Worm (Caenorhabditis elegans) whole organism, early embryonic: Measurements from ENCODE around the gene vps-32.1.

ENCODE experiments used
- B0310.2 ChIP-seq: sonication (generic microtip); optimal IDR thresholded peaks from 2 replicates; lab custom pipeline; 2016; ENCODE audit warnings: mild to moderate bottlenecking, missing genetic modification characterization, missing compliant biosample characterization
- F13C5.2 ChIP-seq: sonication (generic microtip); optimal IDR thresholded peaks from 2 replicates; lab custom pipeline; 2017; ENCODE audit warnings: mild to moderate bottlenecking, missing genetic modification characterization, inconsistent platforms, missing compliant biosample characterization
- aly-1 ChIP-seq: sonication (generic microtip); optimal IDR thresholded peaks from 2 replicates; lab custom pipeline; 2016; ENCODE audit warnings: missing genetic modification characterization, missing compliant biosample characterization
- ama-1 ChIP-seq: fragments of 150-350 bp; optimal IDR thresholded peaks from 2 replicates; lab custom pipeline; 2014
- ceh-13 ChIP-seq: fragments of 200-800 bp; sonication (Bioruptor generic); optimal IDR thresholded peaks from 2 replicates; lab custom pipeline; 2018; ENCODE audit warnings: mild to moderate bottlenecking, missing genetic modification characterization, missing compliant biosample characterization
- ceh-36 ChIP-seq: sonication (generic microtip); optimal IDR thresholded peaks from 2 replicates; lab custom pipeline; 2016; ENCODE audit warnings: missing genetic modification characterization, inconsistent platforms, missing compliant biosample characterization
- ets-7 ChIP-seq: sonication (generic microtip); optimal IDR thresholded peaks from 2 replicates; lab custom pipeline; 2016; ENCODE audit warnings: missing genotype, missing genetic modification characterization, missing compliant biosample characterization
- flt-1 ChIP-seq: fragments of 200-800 bp; sonication (Bioruptor generic); IDR thresholded peaks from 2 replicates; pipeline ENCODE4 v1.3.6; 2022; ENCODE audit warnings: missing genetic modification characterization, missing compliant biosample characterization
- hmbx-1 ChIP-seq: sonication (generic microtip); optimal IDR thresholded peaks from 2 replicates; lab custom pipeline; 2016; ENCODE audit warnings: mild to moderate bottlenecking, missing genetic modification characterization, missing compliant biosample characterization
- hmg-4 ChIP-seq: fragments of 200-800 bp; sonication (Bioruptor generic); optimal IDR thresholded peaks from 2 replicates; lab custom pipeline; 2018; ENCODE audit warnings: mild to moderate bottlenecking, missing genetic modification characterization, missing compliant biosample characterization
- hnd-1 ChIP-seq: sonication (generic microtip); optimal IDR thresholded peaks from 2 replicates; lab custom pipeline; 2016; ENCODE audit warnings: missing genetic modification characterization, missing compliant biosample characterization
- pes-1 ChIP-seq: fragments of 200-800 bp; sonication (Bioruptor generic); IDR thresholded peaks from 2 replicates; pipeline ENCODE4 v1.3.6; 2022; ENCODE audit warnings: missing genetic modification reagents, missing genetic modification characterization, missing compliant biosample characterization
- scrt-1 ChIP-seq: fragments of 200-800 bp; sonication (Bioruptor generic); IDR thresholded peaks from 2 replicates; pipeline ENCODE4 v1.3.6; 2022; ENCODE audit warnings: missing genetic modification characterization, missing compliant biosample characterization
- sea-1 ChIP-seq: fragments of 200-800 bp; sonication (Bioruptor generic); conservative IDR thresholded peaks from 2 replicates; pipeline ENCODE4 v1.3.6; 2022; ENCODE audit warnings: missing genetic modification characterization, missing compliant biosample characterization
- tbx-11 ChIP-seq: fragments of 200-800 bp; sonication (Bioruptor generic); IDR thresholded peaks from 2 replicates; pipeline ENCODE4 v1.3.6; 2022; ENCODE audit warnings: missing genetic modification characterization, missing compliant biosample characterization
- tbx-37 ChIP-seq: fragments of 200-800 bp; sonication (Bioruptor generic); conservative IDR thresholded peaks from 2 replicates; pipeline ENCODE4 v1.3.6; 2022; ENCODE audit warnings: missing genetic modification reagents, missing genetic modification characterization, missing compliant biosample characterization
- tra-4 ChIP-seq: sonication (generic microtip); optimal IDR thresholded peaks from 2 replicates; lab custom pipeline; 2017; ENCODE audit warnings: missing genetic modification characterization, missing compliant biosample characterization

The vps-32.1 gene

ce11 chrII:6597507-6597906, 8.0 kb downstream of the vps-32.1 start:
- TF ChIP-seq tbx-37 (GFP tag; lab: Robert Waterston, UW) (no peak), tra-4 (tag; lab: Kevin White, UChicago) (no peak), tbx-11 (GFP tag; lab: Robert Waterston, UW) (no peak), pes-1 (GFP tag; lab: Robert Waterston, UW) (no peak), B0310.2 (tag; lab: Kevin White, UChicago) (no peak), sea-1 (GFP tag; lab: Robert Waterston, UW) (no peak), flt-1 (GFP tag; lab: Robert Waterston, UW) (no peak), hnd-1 (tag; lab: Kevin White, UChicago) (no peak), hmbx-1 (tag; lab: Kevin White, UChicago) (no peak)

ce11 chrII:6598050-6598449, 8.5 kb downstream of the vps-32.1 start, which contains the start of gene dnj-8:
TSS of gene dnj-8 (minus strand) at chrII:6598080.
- no peak for TF ChIP-seq flt-1 (GFP tag; lab: Robert Waterston, UW)
- no peak for TF ChIP-seq aly-1
- TF ChIP-seq ets-7 (tag; lab: Kevin White, UChicago) = no peak
- no peak for TF ChIP-seq hmg-4 (GFP tag; lab: Kevin White, UChicago)
- no peak for TF ChIP-seq hmbx-1 (tag; lab: Kevin White, UChicago)
- TF ChIP-seq ama-1 (lab: Kevin White, UChicago) = no peak
- no peak for TF ChIP-seq tra-4 (tag; lab: Kevin White, UChicago)

ce11 chrII:6600973-6601372, 11.5 kb downstream of the vps-32.1 start, which contains the start of gene vps-33.2:
TSS of gene vps-33.2 (plus strand) at chrII:6601216.
- no peak for TF ChIP-seq tra-4 (tag; lab: Kevin White, UChicago)
- TF ChIP-seq ets-7 (tag; lab: Kevin White, UChicago) = no peak
- no peak for TF ChIP-seq scrt-1 (GFP tag; lab: Robert Waterston, UW)
- no peak for TF ChIP-seq F13C5.2 (tag; lab: Kevin White, UChicago)
- no peak for TF ChIP-seq ceh-36 (tag; lab: Kevin White, UChicago)
- no peak for TF ChIP-seq B0310.2 (tag; lab: Kevin White, UChicago)
- TF ChIP-seq hnd-1 (tag; lab: Kevin White, UChicago) = no peak
- TF ChIP-seq ama-1 (lab: Kevin White, UChicago) = no peak

ce11 chrII:6608626-6609025, 19.1 kb downstream of the vps-32.1 start:
- no peak for TF ChIP-seq tbx-37 (GFP tag; lab: Robert Waterston, UW)
- TF ChIP-seq ets-7 (tag; lab: Kevin White, UChicago) = no peak
- TF ChIP-seq B0310.2 (tag; lab: Kevin White, UChicago) = no peak
- TF ChIP-seq hmbx-1 (tag; lab: Kevin White, UChicago) = no peak
- no peak for TF ChIP-seq hnd-1 (tag; lab: Kevin White, UChicago)
- no peak for TF ChIP-seq ceh-13 (GFP tag; lab: Kevin White, UChicago)
- TF ChIP-seq pes-1 (GFP tag; lab: Robert Waterston, UW) = no peak

ce11 chrII:6609315-6609842, 19.9 kb downstream of the vps-32.1 start, which contains the start of gene epg-5:
TSS of gene epg-5 (minus strand) at chrII:6609365.
- TF ChIP-seq aly-1 (no peak), tra-4 (tag; lab: Kevin White, UChicago) (no peak), hnd-1 (tag; lab: Kevin White, UChicago) (no peak), pes-1 (GFP tag; lab: Robert Waterston, UW) (no peak), tbx-11 (GFP tag; lab: Robert Waterston, UW) (no peak), F13C5.2 (tag; lab: Kevin White, UChicago) (no peak), tbx-37 (GFP tag; lab: Robert Waterston, UW) (no peak), ceh-36 (tag; lab: Kevin White, UChicago) (no peak), scrt-1 (GFP tag; lab: Robert Waterston, UW) (no peak), hmbx-1 (tag; lab: Kevin White, UChicago) (no peak), ets-7 (tag; lab: Kevin White, UChicago) (no peak), flt-1 (GFP tag; lab: Robert Waterston, UW) (no peak), B0310.2 (tag; lab: Kevin White, UChicago) (no peak), ceh-13 (GFP tag; lab: Kevin White, UChicago) (no peak)

- TF ChIP-seq ama-1 (lab: Kevin White, UChicago) (no peak), pes-1 (GFP tag; lab: Robert Waterston, UW) (no peak), B0310.2 (tag; lab: Kevin White, UChicago) (no peak), hmg-4 (GFP tag; lab: Kevin White, UChicago) (no peak), aly-1 (no peak), tbx-11 (GFP tag; lab: Robert Waterston, UW) (no peak), ceh-13 (GFP tag; lab: Kevin White, UChicago) (no peak), tra-4 (tag; lab: Kevin White, UChicago) (no peak), hnd-1 (tag; lab: Kevin White, UChicago) (no peak), flt-1 (GFP tag; lab: Robert Waterston, UW) (no peak), F13C5.2 (tag; lab: Kevin White, UChicago) (no peak), tbx-37 (GFP tag; lab: Robert Waterston, UW) (no peak), sea-1 (GFP tag; lab: Robert Waterston, UW) (no peak), scrt-1 (GFP tag; lab: Robert Waterston, UW) (no peak), ets-7 (tag; lab: Kevin White, UChicago) (no peak), hmbx-1 (tag; lab: Kevin White, UChicago) (no peak), ceh-36 (tag; lab: Kevin White, UChicago) (no peak)
Measured at ce11 chrII:6610262-6610661, 20.8 kb downstream of the vps-32.1 start.

ce11 chrII:6612544-6612943, 23.0 kb downstream of the vps-32.1 start:
- TF ChIP-seq flt-1 (GFP tag; lab: Robert Waterston, UW) (no peak), tbx-11 (GFP tag; lab: Robert Waterston, UW) (no peak), B0310.2 (tag; lab: Kevin White, UChicago) (no peak), ceh-36 (tag; lab: Kevin White, UChicago) (no peak), scrt-1 (GFP tag; lab: Robert Waterston, UW) (no peak)
